Worm (Caenorhabditis elegans) whole organism, mixed stage, embryonic: ENCODE data around the gene Y41D4B.1.

Experiments
- bed-3 ChIP-seq: fragments of 200-800 bp; sonication (Bioruptor generic); optimal IDR thresholded peaks from 3 replicates; lab custom pipeline; 2018; ENCODE audit warnings: mild to moderate bottlenecking, missing genetic modification characterization, moderate library complexity, missing compliant biosample characterization
- ces-1 ChIP-seq: fragments of 150-350 bp; optimal IDR thresholded peaks from 2 replicates; lab custom pipeline; 2014; ENCODE audit warnings: missing biosample characterization, missing genetic modification reagents, missing genetic modification characterization
- elt-3 ChIP-seq: fragments of 150-350 bp; optimal IDR thresholded peaks from 2 replicates; lab custom pipeline; 2014; ENCODE audit warnings: missing biosample characterization, missing genetic modification characterization
- lin-13 ChIP-seq: fragments of 150-350 bp; optimal IDR thresholded peaks from 2 replicates; lab custom pipeline; 2014; ENCODE audit warnings: missing biosample characterization, missing genetic modification characterization
- lsy-2 ChIP-seq: fragments of 150-350 bp; optimal IDR thresholded peaks from 2 replicates; lab custom pipeline; 2014; ENCODE audit warnings: missing biosample characterization, missing genetic modification characterization
- mab-5 ChIP-seq: fragments of 150-350 bp; optimal IDR thresholded peaks from 2 replicates; lab custom pipeline; 2014; ENCODE audit warnings: missing biosample characterization, missing genetic modification characterization
- nhr-28 ChIP-seq: fragments of 150-350 bp; optimal IDR thresholded peaks from 2 replicates; lab custom pipeline; 2014; ENCODE audit warnings: missing biosample characterization, missing genetic modification characterization
- pha-4 ChIP-seq: fragments of 150-350 bp; optimal IDR thresholded peaks from 2 replicates; lab custom pipeline; 2018; ENCODE audit warnings: missing biosample characterization, missing genetic modification reagents, missing genetic modification characterization
- snpc-4 ChIP-seq: fragments of 150-350 bp; optimal IDR thresholded peaks from 2 replicates; lab custom pipeline; 2014; ENCODE audit warnings: missing biosample characterization, missing genetic modification characterization
- unc-39 ChIP-seq: fragments of 150-350 bp; optimal IDR thresholded peaks from 2 replicates; lab custom pipeline; 2014; ENCODE audit warnings: missing biosample characterization, missing genetic modification characterization

ce11 chrIV:1713618-1714017, 41.1 kb downstream of the Y41D4B.1 start:
- no peak for TF ChIP-seq bed-3 (GFP tag; lab: Kevin White, UChicago)
- TF ChIP-seq ces-1 (GFP tag; lab: Kevin White, UChicago), result no peak
- no peak for TF ChIP-seq unc-39 (tag; lab: Kevin White, UChicago)
- no peak for TF ChIP-seq pha-4 (tag; lab: Kevin White, UChicago)
- TF ChIP-seq lsy-2 (tag; lab: Kevin White, UChicago), result no peak
- TF ChIP-seq elt-3 (tag; lab: Kevin White, UChicago), result no peak
- TF ChIP-seq mab-5, result no peak
- TF ChIP-seq snpc-4, result no peak
- no peak for TF ChIP-seq nhr-28 (tag; lab: Kevin White, UChicago)
- TF ChIP-seq lin-13 (tag; lab: Kevin White, UChicago), result no peak
